Worm (Caenorhabditis elegans): Measurements from ENCODE around the gene str-41.

DNA sequence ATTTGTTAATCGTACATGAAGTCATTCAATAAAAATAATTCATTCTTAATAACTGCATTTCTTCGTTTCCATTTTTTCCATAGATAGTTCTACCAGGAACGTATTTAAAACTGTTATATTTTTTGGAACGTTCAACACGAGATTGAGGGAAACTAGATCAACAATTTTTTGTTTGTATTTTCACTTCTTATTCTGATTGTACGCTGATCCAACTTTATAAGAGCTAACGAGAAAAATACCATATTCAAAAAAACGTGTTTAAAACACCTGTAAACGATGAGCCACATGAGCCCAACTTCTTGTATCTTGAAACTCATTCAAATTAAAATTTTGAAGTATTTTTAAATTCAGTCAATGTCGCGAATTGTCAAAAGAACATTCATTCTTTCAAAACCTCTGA lies 4.8 kb downstream of the str-41 start:
- no peak for TF ChIP-seq dao-5 (tag; optimal IDR thresholded peaks at IDR 0.05)
- no peak for TF ChIP-seq him-1 (tag; optimal IDR thresholded peaks at IDR 0.05)

Measured in whole organism, L4/young adult.